Fruit fly (Drosophila melanogaster) whole organism, adult: ENCODE data around the gene ATPsynB.

ENCODE experiments used
- CG11617 ChIP-seq: fragments of 200-800 bp; sonication (Bioruptor generic); optimal IDR thresholded peaks from 2 replicates; lab custom pipeline; 2017; ENCODE audit warnings: mild to moderate bottlenecking, missing biosample characterization, missing genetic modification reagents, missing genetic modification characterization
- CG12768 ChIP-seq: fragments of 200-800 bp; sonication (Bioruptor generic); optimal IDR thresholded peaks from 2 replicates; lab custom pipeline; 2017; ENCODE audit warnings: missing biosample characterization, missing genetic modification characterization, mild to moderate bottlenecking, moderate library complexity, missing genetic modification reagents
- CG14711 ChIP-seq: fragments of 200-800 bp; sonication (Bioruptor generic); optimal IDR thresholded peaks from 2 replicates; lab custom pipeline; 2018; ENCODE audit warnings: missing biosample characterization, mild to moderate bottlenecking, missing genetic modification characterization, moderate library complexity
- CG1620 ChIP-seq: fragments of 200-800 bp; sonication (Bioruptor generic); optimal IDR thresholded peaks from 2 replicates; lab custom pipeline; 2016; ENCODE audit warnings: missing biosample characterization, missing genetic modification characterization
- CG33017 ChIP-seq: fragments of 200-800 bp; sonication (Bioruptor generic); optimal IDR thresholded peaks from 2 replicates; lab custom pipeline; 2018; ENCODE audit warnings: missing biosample characterization, mild to moderate bottlenecking, missing genetic modification characterization, moderate library complexity
- CG5204 ChIP-seq: fragments of 200-800 bp; sonication (Bioruptor generic); optimal IDR thresholded peaks from 2 replicates; lab custom pipeline; 2016; ENCODE audit warnings: missing biosample characterization, missing genetic modification characterization
- CG7045 ChIP-seq: fragments of 200-800 bp; sonication (Bioruptor generic); optimal IDR thresholded peaks from 2 replicates; lab custom pipeline; 2017; ENCODE audit warnings: missing biosample characterization, mild to moderate bottlenecking, missing genetic modification characterization
- CG7101 ChIP-seq: fragments of 200-800 bp; sonication (Bioruptor generic); optimal IDR thresholded peaks from 2 replicates; lab custom pipeline; 2018; ENCODE audit warnings: missing biosample characterization, mild to moderate bottlenecking, missing genetic modification characterization, moderate library complexity
- Clk ChIP-seq: fragments of 200-800 bp; sonication (Bioruptor generic); optimal IDR thresholded peaks from 2 replicates; lab custom pipeline; 2017; ENCODE audit warnings: missing biosample characterization, missing genetic modification characterization
- Crg-1 ChIP-seq: fragments of 200-800 bp; sonication (Bioruptor generic); optimal IDR thresholded peaks from 2 replicates; lab custom pipeline; 2016; ENCODE audit warnings: missing biosample characterization, missing genetic modification characterization
- Hr96 ChIP-seq: fragments of 200-800 bp; sonication (Bioruptor generic); optimal IDR thresholded peaks from 2 replicates; lab custom pipeline; 2016; ENCODE audit warnings: missing biosample characterization, missing genetic modification characterization
- Mnt ChIP-seq: fragments of 200-800 bp; sonication (Bioruptor generic); optimal IDR thresholded peaks from 2 replicates; lab custom pipeline; 2016; ENCODE audit warnings: missing biosample characterization, mild to moderate bottlenecking, missing genetic modification characterization
- bab1 ChIP-seq: fragments of 200-800 bp; sonication (Bioruptor generic); optimal IDR thresholded peaks from 3 replicates; lab custom pipeline; 2019; ENCODE audit warnings: missing biosample characterization, mild to moderate bottlenecking, missing genetic modification characterization, moderate library complexity
- cic ChIP-seq: fragments of 200-800 bp; sonication (Bioruptor generic); optimal IDR thresholded peaks from 2 replicates; lab custom pipeline; 2017; ENCODE audit warnings: missing biosample characterization, mild to moderate bottlenecking, missing genetic modification characterization, moderate library complexity
- cnc ChIP-seq, 2 experiments: fragments of >200 bp; optimal IDR thresholded peaks; 2 replicates each; lab custom pipeline; 2017
- kay ChIP-seq: fragments of 200-800 bp; sonication (Bioruptor generic); peaks from one replicate; lab custom pipeline; 2016; ENCODE audit warnings: missing biosample characterization, missing genetic modification characterization, borderline replicate concordance
- ovo ChIP-seq: fragments of 200-800 bp; sonication (Bioruptor generic); optimal IDR thresholded peaks from 2 replicates; lab custom pipeline; 2016; ENCODE audit warnings: missing biosample characterization, missing genetic modification characterization
- pad ChIP-seq: fragments of 200-800 bp; sonication (Bioruptor generic); optimal IDR thresholded peaks from 3 replicates; lab custom pipeline; 2017; ENCODE audit warnings: missing biosample characterization, missing genetic modification characterization, mild to moderate bottlenecking, moderate library complexity, missing genetic modification reagents
- tj ChIP-seq: fragments of 200-800 bp; sonication (Bioruptor generic); optimal IDR thresholded peaks from 3 replicates; lab custom pipeline; 2017; ENCODE audit warnings: missing biosample characterization, mild to moderate bottlenecking, missing genetic modification characterization, moderate library complexity
- toe ChIP-seq: fragments of 200-800 bp; sonication (Bioruptor generic); optimal IDR thresholded peaks from 2 replicates; lab custom pipeline; 2016; ENCODE audit warnings: missing biosample characterization, missing genetic modification characterization

The ATPsynB gene

DNA sequence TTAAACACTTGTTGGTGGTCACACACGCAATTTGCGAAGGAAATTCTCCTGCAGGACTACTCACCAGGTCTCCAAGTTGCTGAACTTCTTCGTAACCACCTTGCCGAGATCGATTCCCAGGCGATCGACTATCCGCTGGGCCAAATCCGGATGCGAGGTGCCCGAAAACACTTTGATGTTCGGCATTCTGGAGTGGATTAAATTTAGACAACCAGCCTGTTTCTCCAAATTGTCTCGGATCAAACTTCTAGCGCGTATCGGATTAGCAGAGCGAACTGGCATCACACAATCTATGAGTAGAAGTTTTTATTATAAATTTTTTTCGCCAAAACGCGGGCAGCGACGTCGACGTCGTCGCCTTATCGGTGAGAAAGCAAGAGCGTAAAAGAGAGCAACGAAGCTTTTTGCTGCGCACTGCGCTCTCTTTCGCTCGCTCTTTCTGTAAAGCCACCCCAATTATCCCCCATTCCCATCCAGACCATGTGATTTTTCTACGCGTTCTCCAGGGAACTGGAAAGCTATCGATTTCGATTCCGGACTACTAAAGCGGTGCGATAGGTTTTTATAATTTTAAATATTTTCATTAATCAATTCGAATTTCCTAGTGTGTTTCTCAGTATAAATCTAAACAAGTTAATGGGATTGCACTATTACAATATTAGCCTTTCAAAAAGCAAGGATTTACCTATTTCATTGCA, 35.5 kb upstream of the ATPsynB start:
- no peak for TF ChIP-seq Mnt (GFP tag; lab: Kevin White, UChicago)
- peak; percentile 17 for TF ChIP-seq CG7101 (tag; lab: Kevin White, UChicago)
- no peak for TF ChIP-seq tj (GFP tag; lab: Kevin White, UChicago)
- TF ChIP-seq Clk (GFP tag; lab: Kevin White, UChicago) = no peak
- TF ChIP-seq CG7045 (GFP tag; lab: Kevin White, UChicago) = no peak
- TF ChIP-seq cic (GFP tag; lab: Kevin White, UChicago) = peak; percentile 15
- peak; percentile 85 for TF ChIP-seq kay (GFP tag; lab: Kevin White, UChicago)
- TF ChIP-seq cnc (optimal IDR thresholded peaks at IDR 0.05; lab: Kevin White, UChicago) = no peak
- TF ChIP-seq CG1620 (GFP tag; lab: Kevin White, UChicago) = no peak
- TF ChIP-seq CG33017 (tag; lab: Kevin White, UChicago) = peak; percentile 19
- no peak for TF ChIP-seq CG11617
- no peak for TF ChIP-seq Crg-1 (GFP tag; lab: Kevin White, UChicago)
- no peak for TF ChIP-seq pad
- TF ChIP-seq Hr96 (GFP tag; lab: Kevin White, UChicago) = no peak
- TF ChIP-seq bab1 (GFP tag; lab: Kevin White, UChicago) = no peak
- TF ChIP-seq CG12768 (GFP tag; lab: Kevin White, UChicago) = no peak
- TF ChIP-seq ovo (GFP tag; lab: Kevin White, UChicago) = no peak
- TF ChIP-seq CG14711 (tag; lab: Kevin White, UChicago) = no peak
- no peak for TF ChIP-seq toe (GFP tag; lab: Kevin White, UChicago)
- no peak for TF ChIP-seq CG5204 (GFP tag; lab: Kevin White, UChicago)

DNA sequence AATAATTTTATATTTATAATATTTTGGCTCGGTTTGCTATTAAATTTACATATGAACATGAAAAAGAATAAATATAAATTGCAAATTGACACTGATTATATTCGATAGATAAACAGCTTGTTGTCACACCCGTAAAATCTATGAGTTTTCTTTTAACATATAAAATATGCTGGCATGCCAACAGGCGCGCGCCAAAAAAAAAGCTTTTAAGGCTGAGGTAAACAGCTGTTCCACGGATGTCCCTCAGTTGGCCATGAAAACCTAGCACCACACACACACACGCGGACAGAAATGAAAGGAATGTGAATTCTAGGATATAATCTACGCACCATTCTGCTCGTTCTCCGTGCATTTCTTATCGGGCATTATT, 34.9 kb upstream of the ATPsynB start:
- TF ChIP-seq Hr96 (GFP tag; lab: Kevin White, UChicago) (no peak), kay (GFP tag; lab: Kevin White, UChicago) (no peak), CG1620 (GFP tag; lab: Kevin White, UChicago) (no peak), CG5204 (GFP tag; lab: Kevin White, UChicago) (no peak)

DNA sequence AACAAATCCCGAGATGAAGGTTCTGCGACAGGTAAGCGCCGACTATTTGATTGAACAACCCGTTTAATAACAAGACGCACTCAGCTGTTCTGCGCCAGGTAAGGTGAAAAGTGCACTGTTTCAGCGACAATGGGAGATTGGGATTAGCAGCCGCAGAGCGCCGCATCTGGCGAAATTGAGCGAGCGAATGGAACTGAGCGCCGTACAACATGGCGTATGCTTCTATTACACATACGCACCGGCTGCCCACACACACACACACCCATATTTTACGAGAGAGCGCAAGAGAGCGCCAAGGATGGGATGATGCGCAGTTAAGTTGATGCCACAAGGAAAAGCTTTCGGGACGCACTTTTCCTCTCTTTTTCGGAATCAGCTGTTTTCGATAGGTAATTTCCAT, 34.6 kb upstream of the ATPsynB start:
- TF ChIP-seq pad (no peak), cic (GFP tag; lab: Kevin White, UChicago) (peak; percentile 45)

DNA sequence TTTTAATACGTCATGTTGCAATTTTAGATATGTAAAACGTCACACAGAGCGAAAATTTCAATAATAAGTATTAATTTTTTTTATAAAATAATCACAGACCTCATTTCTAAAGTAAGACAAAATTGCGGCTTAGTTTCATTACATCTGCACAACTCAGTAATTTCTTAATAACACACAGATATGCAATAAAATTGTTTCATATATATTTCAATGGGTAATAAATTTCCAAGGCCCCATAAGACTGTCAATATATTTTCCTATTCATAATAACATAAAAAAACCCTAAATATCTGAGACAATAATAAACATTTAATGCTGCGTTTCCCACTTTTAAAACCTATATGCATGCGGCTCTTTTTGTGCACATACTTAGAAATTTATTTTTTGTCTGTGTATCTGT, 34.2 kb upstream of the ATPsynB start:
- TF ChIP-seq bab1 (GFP tag; lab: Kevin White, UChicago) (no peak), kay (GFP tag; lab: Kevin White, UChicago) (peak; percentile 66)

DNA sequence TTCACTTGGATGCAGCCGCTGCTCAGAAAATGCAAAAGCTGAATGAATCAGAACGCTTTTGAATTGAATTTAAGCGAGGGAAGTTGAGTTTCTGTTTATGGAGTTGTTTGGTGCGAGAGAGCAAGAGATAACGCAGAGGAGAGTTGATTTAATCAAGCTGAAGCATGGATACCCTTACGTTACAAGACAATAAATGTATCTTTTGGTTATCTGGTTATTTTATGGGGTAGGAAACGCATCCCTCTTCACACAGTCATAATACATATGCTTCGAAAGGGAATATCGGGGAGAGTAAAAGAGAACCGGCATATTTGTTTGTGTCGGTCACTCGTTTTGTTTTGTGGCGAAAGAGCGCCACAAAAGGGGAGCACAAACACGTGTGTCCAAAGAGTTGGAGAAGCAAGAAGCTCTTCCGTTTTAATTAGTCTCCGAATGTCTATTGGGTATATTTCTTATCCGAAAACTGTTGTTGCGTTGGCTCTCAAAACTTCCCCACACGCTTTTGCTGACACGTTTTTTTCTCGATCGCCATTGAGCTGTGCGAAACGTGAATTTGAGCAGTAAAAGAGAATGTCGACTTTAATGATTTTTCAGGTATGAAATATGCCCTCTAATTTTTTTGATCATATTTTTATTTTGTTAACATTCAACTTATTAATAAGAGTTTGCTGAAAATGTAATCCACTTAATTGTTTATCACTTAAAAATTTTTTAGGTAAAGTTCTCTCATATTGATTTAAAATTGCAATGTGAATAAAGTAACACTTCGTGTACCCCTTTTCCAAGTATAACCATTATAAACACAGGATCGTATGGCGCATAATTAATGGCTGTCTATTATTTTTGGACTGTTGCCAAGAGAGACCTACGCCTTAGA, 32.9 kb upstream of the ATPsynB start, which contains the start of gene Prps:
Gene Prps (minus strand): TSS at position 51 of the 877 bp plus-strand sequence.
- peak; percentile 56 for TF ChIP-seq CG12768 (GFP tag; lab: Kevin White, UChicago)
- peak; percentile 87 for TF ChIP-seq cic (GFP tag; lab: Kevin White, UChicago)
- TF ChIP-seq CG14711 (tag; lab: Kevin White, UChicago) = peak; percentile 47
- peak; percentile 80 for TF ChIP-seq bab1 (GFP tag; lab: Kevin White, UChicago)
- peak; percentile 96 for TF ChIP-seq tj (GFP tag; lab: Kevin White, UChicago)
- TF ChIP-seq CG7101 (tag; lab: Kevin White, UChicago) = peak; percentile 45
- TF ChIP-seq CG11617 = no peak
- TF ChIP-seq pad = peak; percentile 97
- TF ChIP-seq Crg-1 (GFP tag; lab: Kevin White, UChicago) = peak; percentile 16
- peak; percentile 74 for TF ChIP-seq CG33017 (tag; lab: Kevin White, UChicago)
- TF ChIP-seq CG5204 (GFP tag; lab: Kevin White, UChicago) = no peak
- no peak for TF ChIP-seq ovo (GFP tag; lab: Kevin White, UChicago)
- TF ChIP-seq Clk (GFP tag; lab: Kevin White, UChicago) = no peak
- TF ChIP-seq CG7045 (GFP tag; lab: Kevin White, UChicago) = peak; percentile 51
- no peak for TF ChIP-seq cnc (optimal IDR thresholded peaks at IDR 0.05; lab: Kevin White, UChicago)
- TF ChIP-seq kay (GFP tag; lab: Kevin White, UChicago) = peak; percentile 69
- TF ChIP-seq Mnt (GFP tag; lab: Kevin White, UChicago) = peak; percentile 48
- no peak for TF ChIP-seq CG1620 (GFP tag; lab: Kevin White, UChicago)
- peak; percentile 10 for TF ChIP-seq Hr96 (GFP tag; lab: Kevin White, UChicago)
- no peak for TF ChIP-seq toe (GFP tag; lab: Kevin White, UChicago)

DNA sequence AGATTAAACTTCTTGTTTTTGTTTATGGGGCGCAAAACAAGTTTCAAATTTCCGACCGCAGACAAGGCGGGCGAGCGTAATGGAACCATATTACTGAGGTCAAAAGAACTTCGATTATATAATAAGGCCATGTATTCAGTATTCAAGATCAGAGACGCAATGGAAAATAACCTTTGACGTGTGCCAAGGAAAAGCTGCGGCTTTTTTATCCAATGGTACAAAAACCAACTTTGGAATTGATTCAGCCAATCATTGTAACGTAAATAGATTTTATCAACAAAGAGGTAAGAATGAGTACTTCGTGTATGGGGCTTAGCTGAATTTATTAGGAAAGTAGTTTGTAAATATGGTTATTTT, 32.3 kb upstream of the ATPsynB start:
- TF ChIP-seq Crg-1 (GFP tag; lab: Kevin White, UChicago) (no peak), cnc (optimal IDR thresholded peaks at IDR 0.05; lab: Kevin White, UChicago) (no peak), CG5204 (GFP tag; lab: Kevin White, UChicago) (no peak), CG7045 (GFP tag; lab: Kevin White, UChicago) (no peak)
